Worm (Caenorhabditis elegans): ENCODE data around the gene fbxa-138.

fbxa-138 gene

ce11 chrIII:1424305-1424704 is 40.3 kb upstream of the fbxa-138 start (continued):
- TF ChIP-seq jun-1 (tag; optimal IDR thresholded peaks at IDR 0.05) (peak; percentile 47), unc-30 (tag; optimal IDR thresholded peaks at IDR 0.05) (no peak), nhr-47 (tag; optimal IDR thresholded peaks at IDR 0.05) (peak; percentile 86), mep-1 (tag; optimal IDR thresholded peaks at IDR 0.05) (peak; percentile 51), pqm-1 (tag; optimal IDR thresholded peaks at IDR 0.05) (no peak), alr-1 (tag; optimal IDR thresholded peaks at IDR 0.05; ENCODE audit: borderline replicate concordance) (no peak), unc-98 (GFP tag; IDR thresholded peaks at IDR 0.05) (peak; percentile 47; the same call in 1 of the 2 replicates), ztf-4 (tag; optimal IDR thresholded peaks at IDR 0.05) (no peak), lir-3 (tag; optimal IDR thresholded peaks at IDR 0.05; ENCODE audit: poor library complexity) (no peak), nhr-84 (tag; optimal IDR thresholded peaks at IDR 0.05) (no peak), rnt-1 (tag; optimal IDR thresholded peaks at IDR 0.05) (no peak), elt-2 (tag; optimal IDR thresholded peaks at IDR 0.05) (peak; percentile 32), C04F5.9 (tag; optimal IDR thresholded peaks at IDR 0.05) (no peak), dpl-1 (GFP tag; optimal IDR thresholded peaks at IDR 0.05) (peak; percentile 48 to 54 (median 52)), Y116A8C.19 (tag; optimal IDR thresholded peaks at IDR 0.05; ENCODE audit: borderline replicate concordance) (no peak), ces-1 (GFP tag; optimal IDR thresholded peaks at IDR 0.05) (no peak), efl-3 (GFP tag; optimal IDR thresholded peaks at IDR 0.05) (no peak), ceh-8 (GFP tag; optimal IDR thresholded peaks at IDR 0.05) (peak; percentile 53), xbp-1 (tag; optimal IDR thresholded peaks at IDR 0.05) (peak; percentile 50), efl-1 (optimal IDR thresholded peaks at IDR 0.05) (peak; percentile 48 to 63), efl-1 (GFP tag; optimal IDR thresholded peaks at IDR 0.05 in 1 of 2) (peak; percentile 72 to 95), hpl-2 (GFP tag; optimal IDR thresholded peaks at IDR 0.05) (no peak), lin-35 (GFP tag; optimal IDR thresholded peaks at IDR 0.05) (peak; percentile 59 to 74), ceh-63 (GFP tag; optimal IDR thresholded peaks at IDR 0.05) (no peak), zip-4 (GFP tag; optimal IDR thresholded peaks at IDR 0.05) (peak; percentile 54), mef-2 (tag; optimal IDR thresholded peaks at IDR 0.05) (no peak), isw-1 (GFP tag; IDR thresholded peaks at IDR 0.05) (peak; percentile 54), nhr-19 (GFP tag; conservative IDR thresholded peaks at IDR 0.05) (peak; percentile 69), nhr-28 (tag; optimal IDR thresholded peaks at IDR 0.05) (no peak), nhr-11 (tag; optimal IDR thresholded peaks at IDR 0.05) (no peak), tbx-2 (tag; optimal IDR thresholded peaks at IDR 0.05) (peak; percentile 49), ets-5 (GFP tag; IDR thresholded peaks at IDR 0.05) (no peak), pag-3 (tag; optimal IDR thresholded peaks at IDR 0.05; ENCODE audit: borderline replicate concordance, insufficient read depth) (no peak), ztf-11 (tag; optimal IDR thresholded peaks at IDR 0.05) (peak in 1 of 2 experiments; percentile 32), C34B4.2 (tag; optimal IDR thresholded peaks at IDR 0.05) (no peak), egl-27 (tag; optimal IDR thresholded peaks at IDR 0.05) (no peak), ama-1 (optimal IDR thresholded peaks at IDR 0.05) (no peak), F16B12.6 (tag; optimal IDR thresholded peaks at IDR 0.05) (peak; percentile 34), nhr-12 (tag; optimal IDR thresholded peaks at IDR 0.05) (no peak), lin-13 (GFP tag; optimal IDR thresholded peaks at IDR 0.05) (peak; percentile 55), lin-14 (GFP tag; optimal IDR thresholded peaks at IDR 0.05) (peak; percentile 58), aha-1 (tag; optimal IDR thresholded peaks at IDR 0.05) (no peak), pax-3 (tag; optimal IDR thresholded peaks at IDR 0.05) (no peak), tlp-1 (tag; optimal IDR thresholded peaks at IDR 0.05) (no peak), swsn-7 (tag; optimal IDR thresholded peaks at IDR 0.05) (peak; percentile 69), nhr-20 (tag; optimal IDR thresholded peaks at IDR 0.05) (peak; percentile 59), C16A3.4 (tag; optimal IDR thresholded peaks at IDR 0.05) (peak; percentile 34), lsy-2 (tag; optimal IDR thresholded peaks at IDR 0.05) (peak; percentile 67 to 81)
